Fruit fly (Drosophila melanogaster) whole organism: Measurements from ENCODE around the gene CG45101.

Source experiments
- CG8478 ChIP-seq: fragments of >200 bp; optimal IDR thresholded peaks from 2 replicates; lab custom pipeline; 2018; ENCODE audit warnings: inconsistent platforms
- Dll ChIP-seq: fragments of >200 bp; optimal IDR thresholded peaks from 2 replicates; lab custom pipeline; 2017
- EcR ChIP-seq, 2 experiments: fragments of >200 bp; optimal IDR thresholded peaks; 2 replicates each; lab custom pipeline; 2017; ENCODE audit warnings: missing biosample characterization in 2 of 2, missing genetic modification characterization in 2 of 2, missing genetic modification reagents in 2 of 2
- pan ChIP-seq: fragments of >200 bp; optimal IDR thresholded peaks from 2 replicates; lab custom pipeline; 2017
- psq ChIP-seq: fragments of >200 bp; optimal IDR thresholded peaks from 2 replicates; lab custom pipeline; 2017
- usp ChIP-seq: fragments of >200 bp; optimal IDR thresholded peaks from 2 replicates; lab custom pipeline; 2017; ENCODE audit warnings: missing biosample characterization, missing genetic modification characterization, mixed read lengths

CG45101 gene

DNA sequence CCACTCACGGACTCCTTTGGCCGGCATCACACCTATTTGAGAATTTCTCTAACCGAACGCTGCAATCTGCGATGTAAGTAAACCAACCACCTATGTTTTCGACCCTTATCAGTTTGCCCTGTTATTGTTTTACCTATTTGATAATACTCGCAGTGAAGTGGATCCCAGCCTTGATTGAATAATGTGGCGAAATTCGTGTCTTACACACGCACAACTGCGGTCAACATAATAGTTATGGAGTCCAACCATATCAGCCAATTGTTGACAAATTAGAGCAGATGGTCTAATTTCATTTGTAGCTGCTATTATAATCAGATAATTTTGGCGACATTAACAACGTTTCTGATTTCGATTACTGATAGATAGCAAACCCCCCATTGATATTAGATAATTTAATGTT, 6.3 kb downstream of the CG45101 start:
- TF ChIP-seq usp (GFP tag; lab: Kevin White, UChicago) (no peak), CG8478 (no peak), EcR (GFP tag; optimal IDR thresholded peaks at IDR 0.05; lab: Kevin White, UChicago) (no peak), Dll (lab: Kevin White, UChicago) (no peak), pan (lab: Kevin White, UChicago) (no peak), psq (lab: Kevin White, UChicago) (no peak)

DNA sequence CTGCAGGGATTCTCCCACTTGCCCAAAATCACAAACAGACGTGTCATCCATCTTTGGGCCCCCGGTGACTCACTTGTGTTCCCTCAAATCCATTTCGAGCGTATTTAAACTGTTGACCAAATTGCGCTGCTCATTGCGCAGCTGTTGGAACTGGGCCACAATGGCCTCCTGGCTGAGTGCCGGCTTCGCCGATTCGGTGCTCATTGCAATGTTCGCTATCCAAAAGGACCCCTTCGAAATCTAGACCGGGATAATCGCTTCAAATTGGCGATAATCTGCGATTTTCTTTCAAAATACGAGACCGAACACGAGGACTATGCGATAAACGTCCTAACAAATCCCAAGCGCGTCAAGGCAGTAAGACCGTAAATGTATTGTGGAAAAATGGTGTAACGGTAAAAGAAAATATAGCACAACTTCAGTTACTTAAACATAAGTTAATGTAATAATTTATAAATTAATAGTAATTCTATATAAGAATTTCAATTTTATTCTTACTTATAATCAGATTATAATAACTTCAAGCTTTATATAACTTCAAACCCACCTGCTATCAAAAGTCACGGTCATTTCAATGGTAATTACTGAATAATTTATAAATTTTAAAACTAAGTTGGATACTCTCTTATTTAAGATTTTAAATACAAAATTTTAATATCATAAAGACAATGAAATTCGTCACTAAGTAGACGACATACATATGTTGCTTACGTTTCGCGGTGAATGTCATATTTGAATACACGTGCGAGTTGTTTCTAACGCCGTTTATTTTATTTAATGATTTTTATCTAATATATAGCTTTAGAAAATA, 9.5 kb downstream of the CG45101 start, which contains the start of the genes Pfdn2 and Noc1:
Gene Pfdn2, minus strand, starts transcription at position 346 of the 811 bp plus-strand sequence.
Gene Noc1, plus strand, starts transcription at position 727 of the 811 bp plus-strand sequence.
- TF ChIP-seq pan (lab: Kevin White, UChicago) (no peak), EcR (GFP tag; optimal IDR thresholded peaks at IDR 0.05; lab: Kevin White, UChicago) (no peak), psq (lab: Kevin White, UChicago) (no peak), CG8478 (no peak), Dll (lab: Kevin White, UChicago) (no peak), usp (GFP tag; lab: Kevin White, UChicago) (no peak)

dm6 chr3L:11083605-11084004, 18.8 kb downstream of the CG45101 start:
- no peak for TF ChIP-seq pan (lab: Kevin White, UChicago)
- TF ChIP-seq EcR (GFP tag; optimal IDR thresholded peaks at IDR 0.05; lab: Kevin White, UChicago) = no peak
- TF ChIP-seq Dll (lab: Kevin White, UChicago) = no peak
- no peak for TF ChIP-seq CG8478
- no peak for TF ChIP-seq psq (lab: Kevin White, UChicago)
- no peak for TF ChIP-seq usp (GFP tag; lab: Kevin White, UChicago)

DNA sequence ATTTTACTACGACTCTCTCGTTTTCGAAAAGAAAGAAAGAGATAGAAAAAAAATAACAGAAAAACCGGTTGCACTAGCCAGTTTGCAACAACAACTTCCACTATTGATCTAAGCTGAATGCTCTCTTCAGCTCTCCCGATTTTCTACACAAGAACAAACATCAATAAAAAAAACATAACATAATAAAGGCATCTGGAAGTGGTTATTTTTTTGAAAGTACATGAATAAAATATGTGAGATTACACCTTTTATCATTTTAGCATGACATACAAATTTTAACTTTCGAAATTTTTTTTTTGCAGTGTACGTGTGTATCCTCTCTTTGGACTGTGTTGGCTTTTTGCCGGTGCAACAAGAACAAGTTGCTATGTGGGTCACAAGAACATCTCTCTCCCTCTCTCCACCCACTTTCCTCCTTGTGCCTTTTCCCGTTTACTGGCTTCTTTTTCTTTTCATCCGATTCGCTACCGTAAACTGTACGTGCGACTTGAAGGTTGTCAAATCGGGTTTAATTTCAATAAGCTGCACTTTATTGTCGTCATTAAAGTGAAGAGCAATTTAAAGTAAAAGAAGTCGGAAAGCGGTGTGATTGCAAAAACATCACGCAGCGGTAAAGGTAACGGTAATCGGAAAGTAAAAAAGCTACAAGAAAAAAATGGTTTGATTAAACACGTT, 19.9 kb downstream of the CG45101 start:
- TF ChIP-seq CG8478 = no peak
- no peak for TF ChIP-seq pan (lab: Kevin White, UChicago)
- no peak for TF ChIP-seq Dll (lab: Kevin White, UChicago)
- TF ChIP-seq psq (lab: Kevin White, UChicago) = no peak
- no peak for TF ChIP-seq usp (GFP tag; lab: Kevin White, UChicago)
- TF ChIP-seq EcR (GFP tag; optimal IDR thresholded peaks at IDR 0.05; lab: Kevin White, UChicago) = no peak

dm6 chr3L:11085810-11086209, 21.0 kb downstream of the CG45101 start:
- TF ChIP-seq psq (lab: Kevin White, UChicago) (no peak), pan (lab: Kevin White, UChicago) (no peak), Dll (lab: Kevin White, UChicago) (no peak), EcR (GFP tag; optimal IDR thresholded peaks at IDR 0.05; lab: Kevin White, UChicago) (no peak), usp (GFP tag; lab: Kevin White, UChicago) (no peak), CG8478 (no peak)

DNA sequence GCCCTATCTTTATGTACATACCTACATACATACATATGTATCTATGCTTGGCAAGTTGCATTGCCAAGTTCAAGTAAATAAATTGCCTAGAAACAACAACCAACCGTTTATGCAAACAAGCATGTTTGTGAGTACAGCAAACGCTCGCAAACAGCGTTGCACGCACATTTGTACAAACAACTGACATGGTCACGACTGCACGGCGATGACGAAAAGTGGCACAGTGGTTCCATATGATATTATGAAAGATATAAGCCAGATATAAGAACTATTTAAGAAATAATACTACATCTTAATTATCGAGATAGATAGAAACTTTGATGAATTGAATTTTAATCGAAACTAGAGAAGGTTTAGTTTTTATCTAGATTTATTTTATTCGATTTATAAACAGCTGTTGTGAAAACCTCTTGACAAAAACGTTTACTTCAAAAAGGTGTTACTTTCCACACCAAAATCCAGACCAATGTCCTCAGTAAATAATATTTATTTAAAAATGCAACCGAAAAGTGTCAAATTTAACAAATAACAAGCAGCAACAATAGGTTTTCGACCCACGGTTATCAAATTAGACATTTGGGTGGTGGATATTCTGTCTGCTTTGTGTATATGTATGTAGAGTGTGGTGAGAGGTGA, 25.1 kb downstream of the CG45101 start:
- no peak for TF ChIP-seq psq (lab: Kevin White, UChicago)
- no peak for TF ChIP-seq pan (lab: Kevin White, UChicago)
- no peak for TF ChIP-seq usp (GFP tag; lab: Kevin White, UChicago)
- no peak for TF ChIP-seq CG8478
- TF ChIP-seq Dll (lab: Kevin White, UChicago) = no peak
- no peak for TF ChIP-seq EcR (GFP tag; optimal IDR thresholded peaks at IDR 0.05; lab: Kevin White, UChicago)

dm6 chr3L:11091943-11092609, 27.3 kb downstream of the CG45101 start:
- TF ChIP-seq EcR (GFP tag; optimal IDR thresholded peaks at IDR 0.05; lab: Kevin White, UChicago) = no peak
- TF ChIP-seq Dll (lab: Kevin White, UChicago) = no peak
- TF ChIP-seq usp (GFP tag; lab: Kevin White, UChicago) = no peak
- TF ChIP-seq CG8478 = no peak
- TF ChIP-seq psq (lab: Kevin White, UChicago) = no peak
- TF ChIP-seq pan (lab: Kevin White, UChicago) = no peak

DNA sequence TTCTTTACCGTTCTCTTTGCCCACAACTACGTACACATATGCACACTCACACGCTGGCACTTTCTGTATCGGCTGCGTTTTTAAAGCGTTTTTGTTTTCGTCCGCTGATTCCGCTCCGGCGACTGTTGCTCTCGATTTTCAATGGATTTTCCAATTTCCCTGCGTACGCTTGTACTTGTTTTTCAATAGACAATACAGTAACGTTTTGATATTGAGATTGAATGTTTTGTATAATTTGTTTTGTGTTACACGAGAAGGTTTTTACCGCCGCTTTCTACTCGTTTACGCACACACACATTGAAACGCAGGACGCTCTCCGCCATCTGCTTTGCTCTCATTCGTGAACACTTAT, 27.8 kb downstream of the CG45101 start:
- TF ChIP-seq psq (lab: Kevin White, UChicago) (no peak), EcR (GFP tag; optimal IDR thresholded peaks at IDR 0.05; lab: Kevin White, UChicago) (no peak), pan (lab: Kevin White, UChicago) (no peak), usp (GFP tag; lab: Kevin White, UChicago) (no peak), Dll (lab: Kevin White, UChicago) (no peak), CG8478 (no peak)

- no peak for TF ChIP-seq usp (GFP tag; lab: Kevin White, UChicago)
These were observed 28.3 kb downstream of the CG45101 start, which contains the start of gene JIL-1 for dm6 chr3L:11093046-11093520. Gene JIL-1, minus strand, starts transcription at chr3L:11093193.

- no peak for TF ChIP-seq EcR (GFP tag; optimal IDR thresholded peaks at IDR 0.05; lab: Kevin White, UChicago)
- TF ChIP-seq usp (GFP tag; lab: Kevin White, UChicago) = no peak
- TF ChIP-seq CG8478 = no peak
- TF ChIP-seq Dll (lab: Kevin White, UChicago) = no peak
These were observed 29.5 kb downstream of the CG45101 start for dm6 chr3L:11094279-11094678.
